Fruit fly (Drosophila melanogaster): ENCODE measurements around the gene CG34263.
A peak's percentile ranks its signal among the peaks of the same experiment; 100 is the strongest.

The CG34263 gene

DNA sequence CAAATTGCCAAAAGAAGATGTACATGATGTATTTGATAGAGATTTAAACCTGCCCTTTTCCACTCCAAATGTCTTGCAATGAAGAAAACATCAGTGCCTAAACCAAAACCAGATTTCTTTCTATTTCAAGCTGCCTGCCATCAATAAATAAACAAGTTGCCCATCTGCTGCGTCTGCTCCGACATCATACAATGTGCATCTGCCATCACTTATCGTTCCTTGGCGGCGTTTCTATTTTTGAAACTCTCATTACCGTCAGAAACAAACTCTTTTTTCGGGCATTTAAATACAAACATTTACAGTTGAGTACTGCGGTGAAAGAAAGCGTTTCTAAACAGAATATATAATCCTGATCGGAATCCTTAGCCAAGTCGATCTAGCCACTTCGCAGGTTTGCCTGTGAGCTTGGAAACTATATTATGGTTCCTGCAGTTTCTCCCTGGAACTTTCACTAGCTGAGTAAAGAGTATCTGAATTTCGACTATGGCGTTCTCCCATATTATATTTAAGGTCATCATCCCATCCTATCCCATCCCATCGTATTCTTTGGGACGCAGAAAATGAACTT is 29.2 kb upstream of the CG34263 start (continued):
- peak; percentile 15 for TF ChIP-seq Nf-YB (GFP tag; optimal IDR thresholded peaks at IDR 0.05)
- TF ChIP-seq CTCF (GFP tag; optimal IDR thresholded peaks at IDR 0.05): no peak
- no peak for TF ChIP-seq stwl (tag; optimal IDR thresholded peaks at IDR 0.05)
- TF ChIP-seq CG32767 (GFP tag; IDR thresholded peaks at IDR 0.05): no peak
- TF ChIP-seq Hand (GFP tag; optimal IDR thresholded peaks at IDR 0.05): no peak
- TF ChIP-seq CG7271 (tag; optimal IDR thresholded peaks at IDR 0.05): no peak
- no peak for TF ChIP-seq CG1024 (GFP tag; IDR thresholded peaks at IDR 0.05)
- no peak for TF ChIP-seq Myb (GFP tag; optimal IDR thresholded peaks at IDR 0.05)
- TF ChIP-seq CG3163 (GFP tag; optimal IDR thresholded peaks at IDR 0.05): no peak
- TF ChIP-seq CG1647 (GFP tag; optimal IDR thresholded peaks at IDR 0.05): peak; percentile 19
- no peak for TF ChIP-seq CG15479 (GFP tag; optimal IDR thresholded peaks at IDR 0.05)
- no peak for TF ChIP-seq dati (GFP tag; IDR thresholded peaks at IDR 0.05)
- TF ChIP-seq Pdp1 (GFP tag; optimal IDR thresholded peaks at IDR 0.05): peak in 1 of 2 experiments; percentile 31
- no peak for TF ChIP-seq zf30C (GFP tag; optimal IDR thresholded peaks at IDR 0.05)
- TF ChIP-seq hkb (optimal IDR thresholded peaks at IDR 0.05): no peak
- no peak for TF ChIP-seq hkb (GFP tag; IDR thresholded peaks at IDR 0.05)
- peak; percentile 8 for TF ChIP-seq CHES-1-like (GFP tag; optimal IDR thresholded peaks at IDR 0.05)
- TF ChIP-seq sd (tag; optimal IDR thresholded peaks at IDR 0.05): no peak
- peak; percentile 50 for TF ChIP-seq CG17829 (tag; optimal IDR thresholded peaks at IDR 0.05)
- peak; percentile 37 for TF ChIP-seq CG33557 (GFP tag; optimal IDR thresholded peaks at IDR 0.05)
- TF ChIP-seq Sry-δ (GFP tag; optimal IDR thresholded peaks at IDR 0.05): no peak
- no peak for TF ChIP-seq crp (GFP tag; optimal IDR thresholded peaks at IDR 0.05)
- TF ChIP-seq abd-A (tag; optimal IDR thresholded peaks at IDR 0.05): no peak
- TF ChIP-seq Hr3 (GFP tag; optimal IDR thresholded peaks at IDR 0.05): no peak
- TF ChIP-seq az2 (GFP tag; optimal IDR thresholded peaks at IDR 0.05): peak; percentile 47
- no peak for TF ChIP-seq NC2β (GFP tag; optimal IDR thresholded peaks at IDR 0.05)
- no peak for TF ChIP-seq CG6791 (GFP tag; IDR thresholded peaks at IDR 0.05; ENCODE audit: partially characterized antibody)
- TF ChIP-seq Dip3 (GFP tag; optimal IDR thresholded peaks at IDR 0.05): no peak
- no peak for TF ChIP-seq Ravus (GFP tag; IDR thresholded peaks at IDR 0.05)
- TF ChIP-seq otp (GFP tag; IDR thresholded peaks at IDR 0.05): no peak
- TF ChIP-seq pum (GFP tag; optimal IDR thresholded peaks at IDR 0.05): peak; percentile 8
- TF ChIP-seq NFAT (GFP tag; IDR thresholded peaks at IDR 0.05): no peak
- no peak for TF ChIP-seq Bteb2 (GFP tag; optimal IDR thresholded peaks at IDR 0.05)
- TF ChIP-seq bab2 (GFP tag; optimal IDR thresholded peaks at IDR 0.05): peak; percentile 3
- no peak for TF ChIP-seq CG12071 (GFP tag; optimal IDR thresholded peaks at IDR 0.05)
- TF ChIP-seq unpg (GFP tag; optimal IDR thresholded peaks at IDR 0.05): peak; percentile 25
- peak; percentile 43 for TF ChIP-seq CG12391 (tag; optimal IDR thresholded peaks at IDR 0.05)
- no peak for TF ChIP-seq CG30431 (GFP tag; optimal IDR thresholded peaks at IDR 0.05)
- TF ChIP-seq nau (GFP tag; optimal IDR thresholded peaks at IDR 0.05): no peak
- no peak for TF ChIP-seq shn (GFP tag; optimal IDR thresholded peaks at IDR 0.05)
- TF ChIP-seq gt (GFP tag; IDR thresholded peaks at IDR 0.05): no peak
- peak; percentile 72 for TF ChIP-seq CG2712 (tag; optimal IDR thresholded peaks at IDR 0.05)
- TF ChIP-seq dmrt11E (tag; optimal IDR thresholded peaks at IDR 0.05): peak; percentile 79
- no peak for TF ChIP-seq Ada2b (GFP tag; IDR thresholded peaks at IDR 0.05)
- TF ChIP-seq CG3407 (GFP tag; optimal IDR thresholded peaks at IDR 0.05): no peak
- no peak for TF ChIP-seq mld (GFP tag; IDR thresholded peaks at IDR 0.05; ENCODE audit: partially characterized antibody)
- no peak for TF ChIP-seq salm (tag; optimal IDR thresholded peaks at IDR 0.05)
- TF ChIP-seq lab (GFP tag; optimal IDR thresholded peaks at IDR 0.05): no peak
- TF ChIP-seq Mrtf (GFP tag; IDR thresholded peaks at IDR 0.05): no peak
- TF ChIP-seq CG2678 (tag; optimal IDR thresholded peaks at IDR 0.05): peak; percentile 47
- TF ChIP-seq CG7839 (tag; optimal IDR thresholded peaks at IDR 0.05): no peak

Data from whole organism, embryonic.